Worm (Caenorhabditis elegans) whole organism, L4 larva: ENCODE measurements around the gene hpo-12.

Experiments
- F26F4.8 ChIP-seq: fragments of 200-800 bp; sonication (Bioruptor generic); conservative IDR thresholded peaks from 2 replicates; pipeline ENCODE4 v1.3.6; 2022; ENCODE audit warnings: missing genetic modification characterization, missing compliant biosample characterization
- ces-1 ChIP-seq: fragments of 150-350 bp; sonication (generic microtip); optimal IDR thresholded peaks from 4 replicates; lab custom pipeline; 2014; ENCODE audit warnings: missing biosample characterization, missing genetic modification reagents, missing genetic modification characterization
- fkh-10 ChIP-seq: fragments of 150-350 bp; optimal IDR thresholded peaks from 2 replicates; lab custom pipeline; 2014; ENCODE audit warnings: missing biosample characterization, missing genetic modification reagents, missing genetic modification characterization
- jun-1 ChIP-seq: fragments of 150-350 bp; optimal IDR thresholded peaks from 2 replicates; lab custom pipeline; 2014; ENCODE audit warnings: missing biosample characterization, missing genetic modification reagents, missing genetic modification characterization
- pha-4 ChIP-seq, 2 experiments: fragments of 150-350 bp in 1 of 2; fragments of 200-800 bp in 1 of 2; sonication (Bioruptor generic) in 1 of 2; IDR thresholded peaks in 1 of 2; optimal IDR thresholded peaks in 1 of 2; 2 replicates each; pipeline versions ENCODE4 v1.3.6 to Lab custom; 2014 to 2022; ENCODE audit warnings: missing genetic modification characterization in 2 of 2, missing genetic modification reagents in 2 of 2, missing biosample characterization in 1 of 2, missing compliant biosample characterization in 1 of 2

ce11 chrIV:12252579-12252978, 30.4 kb upstream of the hpo-12 start, which contains the start of gene dnj-26:
- TF ChIP-seq ces-1 = no peak
- no peak for TF ChIP-seq F26F4.8 (GFP tag; lab: Robert Waterston, UW)
- no peak for TF ChIP-seq fkh-10
- no peak for TF ChIP-seq jun-1 (tag; lab: Kevin White, UChicago)
- no peak for TF ChIP-seq pha-4 (GFP tag; IDR thresholded peaks at IDR 0.05; lab: Robert Waterston, UW)
- no peak for TF ChIP-seq pha-4 (tag; optimal IDR thresholded peaks at IDR 0.05; lab: Kevin White, UChicago)
